Worm (Caenorhabditis elegans) whole organism, L3 larva: ENCODE data around the gene let-99.

Experiments
- ama-1 ChIP-seq: fragments of 150-350 bp; optimal IDR thresholded peaks from 2 replicates; lab custom pipeline; 2018
- nhr-76 ChIP-seq: fragments of 150-350 bp; sonication (generic microtip); optimal IDR thresholded peaks from 5 replicates; lab custom pipeline; 2014; ENCODE audit warnings: missing biosample characterization, missing genetic modification characterization
- nhr-77 ChIP-seq: fragments of 150-350 bp; optimal IDR thresholded peaks from 2 replicates; lab custom pipeline; 2014; ENCODE audit warnings: missing biosample characterization, missing genetic modification characterization
- pha-4 ChIP-seq: fragments of 150-350 bp; optimal IDR thresholded peaks from 2 replicates; lab custom pipeline; 2014; ENCODE audit warnings: missing biosample characterization, missing genetic modification reagents, missing genetic modification characterization

DNA sequence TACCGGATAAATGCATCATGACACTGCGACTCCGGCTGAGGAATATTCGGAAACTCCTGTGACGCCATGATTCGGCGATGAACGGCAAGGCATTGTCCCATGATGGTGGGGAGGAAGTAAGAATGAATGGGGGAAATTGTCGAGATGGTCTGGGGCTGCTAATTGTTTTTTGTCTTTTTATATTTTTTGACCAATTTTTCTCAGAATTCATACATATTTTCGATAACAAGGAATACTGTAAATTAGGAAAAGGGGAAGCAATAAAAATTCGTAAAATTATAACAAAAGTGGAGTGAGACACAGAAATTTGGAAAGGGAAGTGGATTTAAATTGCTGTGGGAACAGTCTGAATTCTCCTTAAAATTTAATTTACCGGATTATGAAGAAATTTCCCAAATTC lies 42.2 kb upstream of the let-99 start, which contains the start of gene eak-4:
- TF ChIP-seq nhr-76 (no peak), pha-4 (tag; lab: Kevin White, UChicago) (no peak), ama-1 (lab: Kevin White, UChicago) (no peak), nhr-77 (tag; lab: Kevin White, UChicago) (no peak)
